Fruit fly (Drosophila melanogaster) whole organism, embryonic: ENCODE results near the gene Ran-like.

Experiments
- CG10565 ChIP-seq: fragments of 200-800 bp; sonication (Bioruptor generic); optimal IDR thresholded peaks from 3 replicates; lab custom pipeline; 2016; ENCODE audit warnings: missing biosample characterization, mild to moderate bottlenecking, missing genetic modification characterization
- CG14710 ChIP-seq: fragments of 200-800 bp; sonication (Bioruptor generic); optimal IDR thresholded peaks from 3 replicates; lab custom pipeline; 2019; ENCODE audit warnings: missing biosample characterization, mild to moderate bottlenecking, missing genetic modification characterization, moderate library complexity
- CG2678 ChIP-seq: fragments of 200-800 bp; sonication (Bioruptor generic); optimal IDR thresholded peaks from 3 replicates; lab custom pipeline; 2019; ENCODE audit warnings: missing biosample characterization, mild to moderate bottlenecking, missing genetic modification characterization, moderate library complexity
- CG9932 ChIP-seq: fragments of 200-800 bp; sonication (Bioruptor generic); IDR thresholded peaks from 2 replicates; pipeline ENCODE4 v1.3.6; 2022; ENCODE audit warnings: missing biosample characterization, missing genetic modification characterization
- Mrtf ChIP-seq: fragments of 200-800 bp; sonication (Bioruptor generic); IDR thresholded peaks from 3 replicates; pipeline ENCODE4 v1.3.6; 2022; ENCODE audit warnings: missing biosample characterization, missing genetic modification characterization
- ab ChIP-seq: fragments of 200-800 bp; sonication (Bioruptor generic); optimal IDR thresholded peaks from 2 replicates; lab custom pipeline; 2016; ENCODE audit warnings: missing biosample characterization, missing genetic modification characterization
- ewg ChIP-seq: fragments of 200-800 bp; sonication (Bioruptor generic); optimal IDR thresholded peaks from 3 replicates; lab custom pipeline; 2017; ENCODE audit warnings: mild to moderate bottlenecking, missing biosample characterization, missing genetic modification reagents, missing genetic modification characterization
- gsb ChIP-seq: fragments of 200-800 bp; sonication (Bioruptor generic); IDR thresholded peaks from 2 replicates; pipeline ENCODE4 v1.3.6; 2022; ENCODE audit warnings: missing biosample characterization, missing genetic modification characterization
- inv ChIP-seq: fragments of 200-800 bp; sonication (Bioruptor generic); IDR thresholded peaks from 2 replicates; pipeline ENCODE4 v1.3.6; 2022; ENCODE audit warnings: missing biosample characterization, missing genetic modification characterization; ENCODE audit not compliant: partially characterized antibody
- jigr1 ChIP-seq: fragments of 200-800 bp; sonication (Bioruptor generic); IDR thresholded peaks from 3 replicates; pipeline ENCODE4 v1.3.6; 2022; ENCODE audit warnings: missing biosample characterization, missing genetic modification characterization
- kah ChIP-seq: fragments of 200-800 bp; sonication (Bioruptor generic); optimal IDR thresholded peaks from 2 replicates; lab custom pipeline; 2018; ENCODE audit warnings: missing biosample characterization, mild to moderate bottlenecking, missing genetic modification characterization
- kay ChIP-seq: fragments of 200-800 bp; sonication (Bioruptor generic); optimal IDR thresholded peaks from 2 replicates; lab custom pipeline; 2016; ENCODE audit warnings: missing biosample characterization, missing genetic modification characterization

DNA sequence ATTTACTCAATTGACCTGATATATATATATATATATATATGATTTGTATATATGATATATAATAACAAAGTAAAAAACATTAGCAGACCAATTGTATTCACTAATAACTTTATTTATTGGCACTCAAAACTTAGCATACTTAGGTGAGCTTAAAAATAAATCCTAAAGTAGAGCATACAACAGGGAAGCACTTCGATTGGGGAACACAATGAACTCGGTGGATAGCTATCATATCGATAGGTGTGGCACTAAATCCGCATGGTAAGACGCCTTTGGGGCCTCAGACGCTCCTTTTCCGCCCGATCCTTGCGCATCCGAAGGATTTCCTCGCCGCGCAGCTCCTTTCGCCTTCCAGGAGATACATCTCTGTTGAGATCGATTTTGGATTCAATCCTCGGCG is 31.2 kb upstream of the Ran-like start:
- TF ChIP-seq jigr1 (no peak), kah (no peak), ab (GFP tag; lab: Kevin White, UChicago) (no peak), Mrtf (GFP tag; lab: Robert Waterston, UW) (no peak), inv (GFP tag; lab: Robert Waterston, UW) (no peak), CG2678 (tag; lab: Kevin White, UChicago) (no peak), gsb (GFP tag; lab: Robert Waterston, UW) (no peak), CG9932 (no peak), CG10565 (GFP tag; lab: Kevin White, UChicago) (no peak), ewg (no peak), CG14710 (tag; lab: Kevin White, UChicago) (no peak), kay (GFP tag; lab: Kevin White, UChicago) (no peak)
